Fruit fly (Drosophila melanogaster): ENCODE measurements around the gene CG14005.

DNA sequence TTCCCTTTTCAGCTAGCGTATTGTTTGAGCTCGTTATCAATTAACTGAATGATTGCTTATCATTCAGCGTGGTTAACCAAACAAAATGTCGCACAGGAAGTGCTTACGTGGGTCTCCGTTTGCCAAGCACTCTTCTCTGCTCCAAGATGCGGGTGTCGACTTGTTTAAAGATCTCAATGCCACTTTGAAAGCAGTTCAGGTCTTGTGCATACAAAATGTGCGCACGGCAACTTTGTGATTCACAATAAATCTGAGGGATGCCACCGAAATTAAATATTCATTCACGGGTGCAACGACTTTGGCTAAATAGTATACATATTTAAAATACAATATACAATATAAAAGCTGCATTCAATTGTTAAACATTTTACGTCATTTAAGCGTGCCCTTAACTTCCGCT lies 29.5 kb downstream of the CG14005 start:
- TF ChIP-seq insv (optimal IDR thresholded peaks at IDR 0.05) (no peak), h (optimal IDR thresholded peaks at IDR 0.05) (no peak), ttk (optimal IDR thresholded peaks at IDR 0.05) (no peak), Sin3A (optimal IDR thresholded peaks at IDR 0.05) (no peak), Myc (optimal IDR thresholded peaks at IDR 0.05) (no peak), psq (optimal IDR thresholded peaks at IDR 0.05) (no peak)

Measured in Kc167 (cell line).